Fruit fly (Drosophila melanogaster) whole organism, prepupa: Measurements from ENCODE around the gene CG10508.

Experiments
- CG10631 ChIP-seq: fragments of 200-800 bp; sonication (Bioruptor generic); optimal IDR thresholded peaks from 2 replicates; lab custom pipeline; 2016; ENCODE audit warnings: missing biosample characterization, missing genetic modification characterization
- CG10669 ChIP-seq: fragments of 200-800 bp; sonication (Bioruptor generic); optimal IDR thresholded peaks from 3 replicates; lab custom pipeline; 2018; ENCODE audit warnings: missing biosample characterization, mild to moderate bottlenecking, missing genetic modification characterization, moderate library complexity
- CG11294 ChIP-seq: fragments of 200-800 bp; sonication (Bioruptor generic); IDR thresholded peaks from 2 replicates; pipeline ENCODE4 v1.3.6; 2022; ENCODE audit warnings: missing biosample characterization, missing genetic modification characterization
- CG11762 ChIP-seq: fragments of 200-800 bp; sonication (Bioruptor generic); optimal IDR thresholded peaks from 3 replicates; lab custom pipeline; 2016; ENCODE audit warnings: missing biosample characterization, missing genetic modification characterization; ENCODE audit not compliant: insufficient read depth
- CG11902 ChIP-seq: fragments of 200-800 bp; sonication (Bioruptor generic); optimal IDR thresholded peaks from 3 replicates; lab custom pipeline; 2016; ENCODE audit warnings: missing biosample characterization, missing genetic modification characterization
- CG1621 ChIP-seq: fragments of 200-800 bp; sonication (Bioruptor generic); optimal IDR thresholded peaks from 3 replicates; lab custom pipeline; 2018; ENCODE audit warnings: missing biosample characterization, mild to moderate bottlenecking, missing genetic modification characterization
- CG16779 ChIP-seq: fragments of 200-800 bp; sonication (Bioruptor generic); optimal IDR thresholded peaks from 3 replicates; lab custom pipeline; 2017; ENCODE audit warnings: missing biosample characterization, mild to moderate bottlenecking, missing genetic modification characterization
- CG3032 ChIP-seq: fragments of 200-800 bp; optimal IDR thresholded peaks from 2 replicates; lab custom pipeline; 2019; ENCODE audit warnings: missing biosample characterization, mild to moderate bottlenecking, missing genetic modification characterization, moderate library complexity
- CG31627 ChIP-seq: fragments of 200-800 bp; sonication (Bioruptor generic); optimal IDR thresholded peaks from 3 replicates; lab custom pipeline; 2016; ENCODE audit warnings: missing biosample characterization, missing genetic modification characterization
- CG32006 ChIP-seq: fragments of 200-800 bp; sonication (Bioruptor generic); optimal IDR thresholded peaks from 3 replicates; lab custom pipeline; 2017; ENCODE audit warnings: missing biosample characterization, mild to moderate bottlenecking, missing genetic modification characterization
- CG4318 ChIP-seq: fragments of 200-800 bp; sonication (Bioruptor generic); optimal IDR thresholded peaks from 3 replicates; lab custom pipeline; 2017; ENCODE audit warnings: missing biosample characterization, mild to moderate bottlenecking, missing genetic modification characterization
- CG6163 ChIP-seq: fragments of 200-800 bp; sonication (Bioruptor generic); IDR thresholded peaks from 3 replicates; pipeline ENCODE4 v1.3.6; 2022; ENCODE audit warnings: missing biosample characterization, missing genetic modification characterization
- CG6276 ChIP-seq: fragments of 200-800 bp; sonication (Bioruptor generic); optimal IDR thresholded peaks from 2 replicates; lab custom pipeline; 2017; ENCODE audit warnings: missing biosample characterization, mild to moderate bottlenecking, missing genetic modification characterization
- CG6792 ChIP-seq: fragments of 200-800 bp; sonication (Bioruptor generic); optimal IDR thresholded peaks from 3 replicates; lab custom pipeline; 2016; ENCODE audit warnings: missing biosample characterization, missing genetic modification characterization
- CG6854 ChIP-seq: fragments of 200-800 bp; sonication (Bioruptor generic); optimal IDR thresholded peaks from 2 replicates; lab custom pipeline; 2017; ENCODE audit warnings: missing biosample characterization, mild to moderate bottlenecking, missing genetic modification characterization
- CG7368 ChIP-seq: fragments of 200-800 bp; sonication (Bioruptor generic); optimal IDR thresholded peaks from 3 replicates; lab custom pipeline; 2016; ENCODE audit warnings: missing biosample characterization, missing genetic modification characterization
- CG8119 ChIP-seq: fragments of 200-800 bp; sonication (Bioruptor generic); IDR thresholded peaks from 3 replicates; pipeline ENCODE4 v1.3.6; 2022; ENCODE audit warnings: missing biosample characterization, missing genetic modification characterization
- CG8319 ChIP-seq: fragments of 200-800 bp; sonication (Bioruptor generic); optimal IDR thresholded peaks from 3 replicates; lab custom pipeline; 2016; ENCODE audit warnings: missing biosample characterization, missing genetic modification characterization
- CG8632 ChIP-seq: fragments of 200-800 bp; sonication (Bioruptor generic); optimal IDR thresholded peaks from 3 replicates; lab custom pipeline; 2016; ENCODE audit warnings: missing biosample characterization, missing genetic modification characterization
- CG9139 ChIP-seq: fragments of 200-800 bp; sonication (Bioruptor generic); optimal IDR thresholded peaks from 3 replicates; lab custom pipeline; 2017; ENCODE audit warnings: missing biosample characterization, mild to moderate bottlenecking, missing genetic modification characterization
- Eip75B ChIP-seq: fragments of 200-800 bp; sonication (Bioruptor generic); optimal IDR thresholded peaks from 3 replicates; lab custom pipeline; 2016; ENCODE audit warnings: missing biosample characterization, missing genetic modification characterization
- Eip78C ChIP-seq: fragments of 200-800 bp; sonication (Bioruptor generic); peaks from one replicate; lab custom pipeline; 2016; ENCODE audit warnings: missing biosample characterization, missing genetic modification characterization
- Eip93F ChIP-seq: fragments of 200-800 bp; sonication (Bioruptor generic); optimal IDR thresholded peaks from 2 replicates; lab custom pipeline; 2016; ENCODE audit warnings: missing biosample characterization, mild to moderate bottlenecking, missing genetic modification characterization
- Ets21C ChIP-seq: fragments of 200-800 bp; sonication (Bioruptor generic); optimal IDR thresholded peaks from 3 replicates; lab custom pipeline; 2016; ENCODE audit warnings: missing biosample characterization, missing genetic modification characterization
- Gug ChIP-seq: fragments of 200-800 bp; sonication (Bioruptor generic); IDR thresholded peaks from 2 replicates; pipeline ENCODE4 v1.3.6; 2022; ENCODE audit warnings: missing biosample characterization, missing genetic modification characterization
- Hr38 ChIP-seq: sonication (Bioruptor generic); optimal IDR thresholded peaks from 2 replicates; lab custom pipeline; 2016; ENCODE audit warnings: missing biosample characterization, missing genetic modification characterization
- Hr39 ChIP-seq: fragments of 200-800 bp; sonication (Bioruptor generic); optimal IDR thresholded peaks from 2 replicates; lab custom pipeline; 2016; ENCODE audit warnings: missing biosample characterization, missing genetic modification characterization
- Hr4 ChIP-seq: fragments of 200-800 bp; sonication (Bioruptor generic); optimal IDR thresholded peaks from 3 replicates; lab custom pipeline; 2016; ENCODE audit warnings: missing biosample characterization, missing genetic modification characterization
- Lpt ChIP-seq: fragments of 200-800 bp; sonication (Bioruptor generic); optimal IDR thresholded peaks from 3 replicates; lab custom pipeline; 2016; ENCODE audit warnings: missing biosample characterization, missing genetic modification characterization
- OdsH ChIP-seq: fragments of 200-800 bp; sonication (Bioruptor generic); optimal IDR thresholded peaks from 3 replicates; lab custom pipeline; 2016; ENCODE audit warnings: missing biosample characterization, missing genetic modification characterization
- Smox ChIP-seq: fragments of 200-800 bp; sonication (Bioruptor generic); optimal IDR thresholded peaks from 3 replicates; lab custom pipeline; 2016; ENCODE audit warnings: missing biosample characterization, missing genetic modification characterization
- Sox14 ChIP-seq: fragments of 200-800 bp; sonication (Bioruptor generic); optimal IDR thresholded peaks from 3 replicates; lab custom pipeline; 2016; ENCODE audit warnings: missing biosample characterization, missing genetic modification characterization
- Sox15 ChIP-seq: fragments of 200-800 bp; sonication (Bioruptor generic); optimal IDR thresholded peaks from 3 replicates; lab custom pipeline; 2016; ENCODE audit warnings: missing biosample characterization, missing genetic modification characterization
- achi ChIP-seq: fragments of 200-800 bp; sonication (Bioruptor generic); optimal IDR thresholded peaks from 3 replicates; lab custom pipeline; 2016; ENCODE audit warnings: missing biosample characterization, missing genetic modification characterization
- acj6 ChIP-seq: fragments of 200-800 bp; sonication (Bioruptor generic); optimal IDR thresholded peaks from 3 replicates; lab custom pipeline; 2016; ENCODE audit warnings: missing biosample characterization, missing genetic modification characterization
- cyc ChIP-seq: fragments of 200-800 bp; sonication (Bioruptor generic); optimal IDR thresholded peaks from 3 replicates; lab custom pipeline; 2016; ENCODE audit warnings: missing biosample characterization, missing genetic modification characterization
- dac ChIP-seq: fragments of 200-800 bp; sonication (Bioruptor generic); optimal IDR thresholded peaks from 2 replicates; lab custom pipeline; 2017; ENCODE audit warnings: missing biosample characterization, mild to moderate bottlenecking, missing genetic modification characterization
- dsx ChIP-seq: fragments of 200-800 bp; optimal IDR thresholded peaks from 3 replicates; lab custom pipeline; 2019; ENCODE audit warnings: missing biosample characterization, mild to moderate bottlenecking, missing genetic modification characterization, moderate library complexity; ENCODE audit not compliant: poor library complexity, severe bottlenecking
- eg ChIP-seq: fragments of 200-800 bp; sonication (Bioruptor generic); IDR thresholded peaks from 3 replicates; pipeline ENCODE4 v1.3.6; 2022; ENCODE audit warnings: missing biosample characterization, missing genetic modification characterization
- esn ChIP-seq: fragments of 200-800 bp; sonication (Bioruptor generic); optimal IDR thresholded peaks from 2 replicates; lab custom pipeline; 2016; ENCODE audit warnings: missing biosample characterization, mild to moderate bottlenecking, missing genetic modification characterization, moderate library complexity
- fd59A ChIP-seq: fragments of 200-800 bp; sonication (Bioruptor generic); optimal IDR thresholded peaks from 2 replicates; lab custom pipeline; 2017; ENCODE audit warnings: missing biosample characterization, mild to moderate bottlenecking, missing genetic modification characterization, missing genetic modification reagents
- fd85E ChIP-seq: fragments of 200-800 bp; sonication (Bioruptor generic); optimal IDR thresholded peaks from 3 replicates; lab custom pipeline; 2016; ENCODE audit warnings: missing biosample characterization, missing genetic modification characterization
- net ChIP-seq: fragments of 200-800 bp; sonication (Bioruptor generic); optimal IDR thresholded peaks from 3 replicates; lab custom pipeline; 2016; ENCODE audit warnings: missing biosample characterization, missing genetic modification characterization
- pdm3 ChIP-seq: fragments of 200-800 bp; sonication (Bioruptor generic); optimal IDR thresholded peaks from 3 replicates; lab custom pipeline; 2016; ENCODE audit warnings: missing biosample characterization, missing genetic modification characterization
- salr ChIP-seq, 2 experiments: fragments of 200-800 bp; sonication (Bioruptor generic); optimal IDR thresholded peaks; 3 replicates each; lab custom pipeline; 2016 to 2018; ENCODE audit warnings: missing biosample characterization in 2 of 2, missing genetic modification characterization in 2 of 2, mild to moderate bottlenecking in 1 of 2
- spab ChIP-seq: fragments of 200-800 bp; sonication (Bioruptor generic); optimal IDR thresholded peaks from 2 replicates; lab custom pipeline; 2017; ENCODE audit warnings: missing biosample characterization, mild to moderate bottlenecking, missing genetic modification characterization, missing genetic modification reagents
- ss ChIP-seq, 2 experiments: fragments of 200-800 bp; sonication (Bioruptor generic); optimal IDR thresholded peaks; 2 replicates in 1 of 2; 3 replicates in 1 of 2; lab custom pipeline; 2017 to 2018; ENCODE audit warnings: mild to moderate bottlenecking in 2 of 2, missing biosample characterization in 2 of 2, missing genetic modification characterization in 2 of 2, moderate library complexity in 1 of 2
- svp ChIP-seq: fragments of 200-800 bp; sonication (Bioruptor generic); peaks from one replicate; lab custom pipeline; 2016; ENCODE audit warnings: missing biosample characterization, missing genetic modification characterization
- topi ChIP-seq: fragments of 200-800 bp; sonication (Bioruptor generic); optimal IDR thresholded peaks from 3 replicates; lab custom pipeline; 2016; ENCODE audit warnings: missing biosample characterization, missing genetic modification characterization
- vri ChIP-seq: fragments of 200-800 bp; sonication (Bioruptor generic); optimal IDR thresholded peaks from 3 replicates; lab custom pipeline; 2016; ENCODE audit warnings: missing biosample characterization, mild to moderate bottlenecking, missing genetic modification characterization

CG10508 gene

dm6 chr3L:21196563-21196962 is 13.5 kb upstream of the CG10508 start, which contains the start of the genes Targ3 and park (continued):
- peak; percentile 68 for TF ChIP-seq CG31627 (GFP tag; lab: Kevin White, UChicago)
- no peak for TF ChIP-seq Lpt (GFP tag; lab: Kevin White, UChicago)
- no peak for TF ChIP-seq CG8632
- TF ChIP-seq CG4318 (GFP tag; lab: Kevin White, UChicago) = no peak
- no peak for TF ChIP-seq CG16779
- no peak for TF ChIP-seq CG11294 (GFP tag; lab: Robert Waterston, UW)
- no peak for TF ChIP-seq CG9139 (GFP tag; lab: Kevin White, UChicago)

dm6 chr3L:21200587-21200986 is 9.4 kb upstream of the CG10508 start:
- no peak for TF ChIP-seq CG8632
- TF ChIP-seq CG10669 (GFP tag; lab: Kevin White, UChicago) = peak; percentile 4
- TF ChIP-seq dsx (GFP tag; lab: Kevin White, UChicago) = no peak
- TF ChIP-seq Hr4 = peak; percentile 10
- TF ChIP-seq Lpt (GFP tag; lab: Kevin White, UChicago) = no peak
- TF ChIP-seq CG3032 (tag; lab: Kevin White, UChicago) = no peak
- TF ChIP-seq fd85E (GFP tag; lab: Kevin White, UChicago) = no peak
- no peak for TF ChIP-seq salr (GFP tag; optimal IDR thresholded peaks at IDR 0.05; lab: Kevin White, UChicago)
- TF ChIP-seq CG11902 (GFP tag; lab: Kevin White, UChicago) = no peak
- TF ChIP-seq CG6163 (GFP tag; lab: Robert Waterston, UW) = no peak
- no peak for TF ChIP-seq Ets21C
- no peak for TF ChIP-seq ss (GFP tag; optimal IDR thresholded peaks at IDR 0.05; lab: Kevin White, UChicago)
- TF ChIP-seq eg (GFP tag; lab: Robert Waterston, UW) = peak; percentile 26; the same call in 1 of the 3 replicates
- TF ChIP-seq OdsH = peak; percentile 29
- no peak for TF ChIP-seq Hr39 (GFP tag; lab: Kevin White, UChicago)
- no peak for TF ChIP-seq pdm3 (GFP tag; lab: Kevin White, UChicago)
- no peak for TF ChIP-seq topi
- no peak for TF ChIP-seq CG7368 (GFP tag; lab: Kevin White, UChicago)
- TF ChIP-seq CG8119 = peak; percentile 49; the same call in 2 of the 3 replicates
- no peak for TF ChIP-seq CG11762 (GFP tag; lab: Kevin White, UChicago)
- no peak for TF ChIP-seq cyc (GFP tag; lab: Kevin White, UChicago)
- TF ChIP-seq CG8319 (GFP tag; lab: Kevin White, UChicago) = no peak
- peak; percentile 12 for TF ChIP-seq esn (GFP tag; lab: Kevin White, UChicago)
- no peak for TF ChIP-seq acj6 (GFP tag; lab: Kevin White, UChicago)
- TF ChIP-seq CG10631 (GFP tag; lab: Kevin White, UChicago) = no peak
- peak; percentile 12 for TF ChIP-seq Smox
- no peak for TF ChIP-seq spab (GFP tag; lab: Kevin White, UChicago)
- peak; percentile 96 for TF ChIP-seq svp
- no peak for TF ChIP-seq Eip93F
- no peak for TF ChIP-seq CG32006
- TF ChIP-seq Sox14 (GFP tag; lab: Kevin White, UChicago) = no peak
- no peak for TF ChIP-seq Gug (GFP tag; lab: Robert Waterston, UW)
- no peak for TF ChIP-seq vri (GFP tag; lab: Kevin White, UChicago)
- no peak for TF ChIP-seq Hr38 (GFP tag; lab: Kevin White, UChicago)
- TF ChIP-seq achi = peak; percentile 41
- TF ChIP-seq dac (GFP tag; lab: Kevin White, UChicago) = no peak
- no peak for TF ChIP-seq Eip75B
- no peak for TF ChIP-seq net
- no peak for TF ChIP-seq CG16779
- no peak for TF ChIP-seq CG1621 (tag; lab: Kevin White, UChicago)
- no peak for TF ChIP-seq Sox15 (GFP tag; lab: Kevin White, UChicago)
- no peak for TF ChIP-seq CG6854 (GFP tag; lab: Kevin White, UChicago)
- TF ChIP-seq fd59A = no peak
- TF ChIP-seq CG11294 (GFP tag; lab: Robert Waterston, UW) = 0 out of 2 replicates have a peak, but pooled peaks have one; percentile 29
- peak; percentile 5 for TF ChIP-seq CG4318 (GFP tag; lab: Kevin White, UChicago)
- no peak for TF ChIP-seq CG31627 (GFP tag; lab: Kevin White, UChicago)
- TF ChIP-seq CG6792 (GFP tag; lab: Kevin White, UChicago) = no peak
- TF ChIP-seq CG6276 (GFP tag; lab: Kevin White, UChicago) = no peak
- no peak for TF ChIP-seq CG9139 (GFP tag; lab: Kevin White, UChicago)
- TF ChIP-seq Eip78C (GFP tag; lab: Kevin White, UChicago) = peak; percentile 37
